Fruit fly (Drosophila melanogaster) whole organism, embryonic: ENCODE data around the gene CG11379.

Experiments
- BtbVII ChIP-seq: fragments of 200-800 bp; sonication (Bioruptor generic); optimal IDR thresholded peaks from 3 replicates; lab custom pipeline; 2017; ENCODE audit warnings: missing biosample characterization, mild to moderate bottlenecking, missing genetic modification characterization
- CG10267 ChIP-seq: fragments of 200-800 bp; sonication (Bioruptor generic); optimal IDR thresholded peaks from 2 replicates; lab custom pipeline; 2018; ENCODE audit warnings: missing biosample characterization, mild to moderate bottlenecking, missing genetic modification characterization, moderate library complexity
- CG10543 ChIP-seq: fragments of 200-800 bp; sonication (Bioruptor generic); optimal IDR thresholded peaks from 3 replicates; lab custom pipeline; 2017; ENCODE audit warnings: missing biosample characterization, mild to moderate bottlenecking, missing genetic modification characterization, moderate library complexity
- CG12744 ChIP-seq: fragments of 200-800 bp; sonication (Bioruptor generic); optimal IDR thresholded peaks from 2 replicates; lab custom pipeline; 2016; ENCODE audit warnings: missing biosample characterization, missing genetic modification characterization
- CG14050 ChIP-seq: fragments of 200-800 bp; sonication (Bioruptor generic); IDR thresholded peaks from 3 replicates; pipeline ENCODE4 v1.3.6; 2022; ENCODE audit warnings: missing biosample characterization, missing genetic modification characterization
- CG1647 ChIP-seq: fragments of 200-800 bp; sonication (Bioruptor generic); optimal IDR thresholded peaks from 3 replicates; lab custom pipeline; 2016; ENCODE audit warnings: missing biosample characterization, missing genetic modification characterization
- CG17328 ChIP-seq: fragments of 200-800 bp; sonication (Bioruptor generic); IDR thresholded peaks from 2 replicates; pipeline ENCODE4 v1.3.6; 2022; ENCODE audit warnings: missing biosample characterization, missing genetic modification characterization
- CG17361 ChIP-seq: fragments of 200-800 bp; sonication (Bioruptor generic); IDR thresholded peaks from 3 replicates; pipeline ENCODE4 v1.3.6; 2022; ENCODE audit warnings: missing biosample characterization, missing genetic modification characterization
- CG31388 ChIP-seq: fragments of 200-800 bp; sonication (Bioruptor generic); optimal IDR thresholded peaks from 2 replicates; lab custom pipeline; 2016; ENCODE audit warnings: missing biosample characterization, missing genetic modification characterization
- CG31441 ChIP-seq: fragments of 200-800 bp; sonication (Bioruptor generic); IDR thresholded peaks from 2 replicates; pipeline ENCODE4 v1.3.6; 2022; ENCODE audit warnings: missing biosample characterization, missing genetic modification characterization
- CG34224 ChIP-seq: fragments of 200-800 bp; sonication (Bioruptor generic); IDR thresholded peaks from 3 replicates; pipeline ENCODE4 v1.3.6; 2022; ENCODE audit warnings: missing biosample characterization, missing genetic modification characterization; ENCODE audit not compliant: partially characterized antibody
- CG34376 ChIP-seq: fragments of 200-800 bp; sonication (Bioruptor generic); optimal IDR thresholded peaks from 2 replicates; lab custom pipeline; 2018; ENCODE audit warnings: missing biosample characterization, mild to moderate bottlenecking, missing genetic modification characterization
- CG4328 ChIP-seq: fragments of 200-800 bp; sonication (Bioruptor generic); optimal IDR thresholded peaks from 3 replicates; lab custom pipeline; 2017; ENCODE audit warnings: missing biosample characterization, missing genetic modification reagents, missing genetic modification characterization
- CG5180 ChIP-seq: fragments of 200-800 bp; sonication (Bioruptor generic); optimal IDR thresholded peaks from 3 replicates; lab custom pipeline; 2017; ENCODE audit warnings: missing biosample characterization, missing genetic modification characterization, mild to moderate bottlenecking, moderate library complexity, missing genetic modification reagents
- CG5245 ChIP-seq: fragments of 200-800 bp; sonication (Bioruptor generic); optimal IDR thresholded peaks from 3 replicates; lab custom pipeline; 2016; ENCODE audit warnings: missing biosample characterization, missing genetic modification characterization
- CG7271 ChIP-seq: fragments of 200-800 bp; sonication (Bioruptor generic); optimal IDR thresholded peaks from 2 replicates; lab custom pipeline; 2018; ENCODE audit warnings: missing biosample characterization, mild to moderate bottlenecking, missing genetic modification characterization, moderate library complexity
- CG8924 ChIP-seq: fragments of 200-800 bp; optimal IDR thresholded peaks from 3 replicates; lab custom pipeline; 2019; ENCODE audit warnings: missing biosample characterization, mild to moderate bottlenecking, missing genetic modification characterization, moderate library complexity
- CG9876 ChIP-seq: fragments of 200-800 bp; sonication (Bioruptor generic); optimal IDR thresholded peaks from 2 replicates; lab custom pipeline; 2016; ENCODE audit warnings: missing biosample characterization, missing genetic modification characterization
- Deaf1 ChIP-seq: fragments of 200-800 bp; optimal IDR thresholded peaks from 3 replicates; lab custom pipeline; 2019; ENCODE audit warnings: missing biosample characterization, mild to moderate bottlenecking, missing genetic modification characterization, moderate library complexity
- E2f2 ChIP-seq: fragments of 200-800 bp; sonication (Bioruptor generic); IDR thresholded peaks from 2 replicates; pipeline ENCODE4 v1.3.6; 2022; ENCODE audit warnings: missing biosample characterization, missing genetic modification characterization
- PHDP ChIP-seq: fragments of 200-800 bp; sonication (Bioruptor generic); optimal IDR thresholded peaks from 3 replicates; lab custom pipeline; 2018; ENCODE audit warnings: missing biosample characterization, mild to moderate bottlenecking, missing genetic modification characterization, moderate library complexity
- Sox100B ChIP-seq: fragments of 200-800 bp; sonication (Bioruptor generic); optimal IDR thresholded peaks from 3 replicates; lab custom pipeline; 2018; ENCODE audit warnings: missing biosample characterization, mild to moderate bottlenecking, missing genetic modification characterization
- Sox102F ChIP-seq: fragments of 200-800 bp; sonication (Bioruptor generic); optimal IDR thresholded peaks from 2 replicates; lab custom pipeline; 2018; ENCODE audit warnings: missing biosample characterization, mild to moderate bottlenecking, missing genetic modification characterization, moderate library complexity
- Spps ChIP-seq: fragments of 200-800 bp; sonication (Bioruptor generic); optimal IDR thresholded peaks from 2 replicates; lab custom pipeline; 2018; ENCODE audit warnings: missing biosample characterization, mild to moderate bottlenecking, missing genetic modification characterization
- btn ChIP-seq: fragments of 200-800 bp; sonication (Bioruptor generic); optimal IDR thresholded peaks from 2 replicates; lab custom pipeline; 2016; ENCODE audit warnings: missing biosample characterization, missing genetic modification characterization
- exex ChIP-seq: fragments of 200-800 bp; sonication (Bioruptor generic); optimal IDR thresholded peaks from 4 replicates; lab custom pipeline; 2018; ENCODE audit warnings: missing biosample characterization, mild to moderate bottlenecking, missing genetic modification characterization, moderate library complexity
- her ChIP-seq: fragments of 200-800 bp; sonication (Bioruptor generic); optimal IDR thresholded peaks from 2 replicates; lab custom pipeline; 2016; ENCODE audit warnings: missing biosample characterization, missing genetic modification characterization
- lab ChIP-seq: fragments of 200-800 bp; sonication (Bioruptor generic); optimal IDR thresholded peaks from 3 replicates; lab custom pipeline; 2017; ENCODE audit warnings: missing biosample characterization, missing genetic modification characterization, mild to moderate bottlenecking, moderate library complexity, missing genetic modification reagents
- mirr ChIP-seq: fragments of 200-800 bp; sonication (Bioruptor generic); optimal IDR thresholded peaks from 3 replicates; lab custom pipeline; 2018; ENCODE audit warnings: missing biosample characterization, mild to moderate bottlenecking, missing genetic modification characterization
- row ChIP-seq: fragments of 200-800 bp; sonication (Bioruptor generic); IDR thresholded peaks from 3 replicates; pipeline ENCODE4 v1.3.6; 2022; ENCODE audit warnings: missing biosample characterization, missing genetic modification characterization
- sd ChIP-seq: fragments of 200-800 bp; sonication (Bioruptor generic); optimal IDR thresholded peaks from 3 replicates; lab custom pipeline; 2018; ENCODE audit warnings: missing biosample characterization, mild to moderate bottlenecking, missing genetic modification characterization, moderate library complexity
- sqz ChIP-seq: fragments of 200-800 bp; sonication (Bioruptor generic); optimal IDR thresholded peaks from 3 replicates; lab custom pipeline; 2018; ENCODE audit warnings: missing biosample characterization, mild to moderate bottlenecking, missing genetic modification characterization
- sug ChIP-seq: fragments of 200-800 bp; optimal IDR thresholded peaks from 2 replicates; lab custom pipeline; 2019; ENCODE audit warnings: missing biosample characterization, mild to moderate bottlenecking, missing genetic modification characterization, moderate library complexity
- tio ChIP-seq: fragments of 200-800 bp; sonication (Bioruptor generic); optimal IDR thresholded peaks from 2 replicates; lab custom pipeline; 2017; ENCODE audit warnings: missing biosample characterization, missing genetic modification characterization, inconsistent platforms
- wek ChIP-seq: fragments of 200-800 bp; sonication (Bioruptor generic); optimal IDR thresholded peaks from 3 replicates; lab custom pipeline; 2018; ENCODE audit warnings: missing biosample characterization, mild to moderate bottlenecking, missing genetic modification characterization, moderate library complexity
- zfh1 ChIP-seq: fragments of 200-800 bp; sonication (Bioruptor generic); IDR thresholded peaks from 3 replicates; pipeline ENCODE4 v1.3.6; 2022; ENCODE audit warnings: missing biosample characterization, missing genetic modification characterization

The CG11379 gene

dm6 chrX:1173564-1173963 is 6.4 kb upstream of the CG11379 start:
- no peak for TF ChIP-seq CG4328 (GFP tag; lab: Kevin White, UChicago)
- TF ChIP-seq lab (GFP tag; lab: Kevin White, UChicago) = peak; percentile 63
- no peak for TF ChIP-seq CG9876 (GFP tag; lab: Kevin White, UChicago)

DNA sequence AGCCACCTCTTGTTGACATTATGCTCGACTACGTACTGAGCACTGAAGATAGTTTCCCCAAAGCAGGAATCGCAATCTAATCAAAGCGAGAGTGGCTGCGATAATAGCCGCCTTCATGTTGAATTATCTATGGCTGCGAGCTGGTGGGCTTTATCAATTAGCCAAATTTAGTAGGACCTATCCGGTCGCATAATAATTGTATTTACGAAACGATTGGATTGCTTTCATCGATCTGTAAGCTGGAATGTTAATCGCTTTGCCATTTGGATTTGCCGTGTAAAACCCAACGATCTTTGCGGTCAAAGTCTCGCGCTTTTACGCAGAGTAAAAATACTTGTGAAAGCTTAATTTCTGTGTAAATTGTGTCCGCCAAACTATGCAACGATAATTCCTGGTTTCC is 4.0 kb upstream of the CG11379 start, which contains the start of gene CG11384:
TSS of gene CG11384 (minus strand) at position 43 of the 400 bp plus-strand sequence.
- TF ChIP-seq Deaf1 (no peak), btn (GFP tag; lab: Kevin White, UChicago) (no peak), CG34376 (peak; percentile 47), mirr (peak; percentile 27), sug (peak; percentile 47), exex (peak; percentile 90), sd (tag; lab: Kevin White, UChicago) (peak; percentile 75), CG31388 (GFP tag; lab: Kevin White, UChicago) (no peak)
- TF ChIP-seq, all 482 proteins: peak for 5

dm6 chrX:1180865-1181264 is 900 bp downstream of the CG11379 start:
- TF ChIP-seq CG12744 (GFP tag; lab: Kevin White, UChicago) (no peak), Sox102F (GFP tag; lab: Kevin White, UChicago) (no peak), CG17361 (GFP tag; lab: Robert Waterston, UW) (no peak), sqz (no peak), PHDP (tag; lab: Kevin White, UChicago) (no peak), CG17328 (GFP tag; lab: Robert Waterston, UW) (no peak), E2f2 (GFP tag; lab: Robert Waterston, UW) (no peak), tio (GFP tag; lab: Kevin White, UChicago) (no peak), CG10267 (tag; lab: Kevin White, UChicago) (no peak)

DNA sequence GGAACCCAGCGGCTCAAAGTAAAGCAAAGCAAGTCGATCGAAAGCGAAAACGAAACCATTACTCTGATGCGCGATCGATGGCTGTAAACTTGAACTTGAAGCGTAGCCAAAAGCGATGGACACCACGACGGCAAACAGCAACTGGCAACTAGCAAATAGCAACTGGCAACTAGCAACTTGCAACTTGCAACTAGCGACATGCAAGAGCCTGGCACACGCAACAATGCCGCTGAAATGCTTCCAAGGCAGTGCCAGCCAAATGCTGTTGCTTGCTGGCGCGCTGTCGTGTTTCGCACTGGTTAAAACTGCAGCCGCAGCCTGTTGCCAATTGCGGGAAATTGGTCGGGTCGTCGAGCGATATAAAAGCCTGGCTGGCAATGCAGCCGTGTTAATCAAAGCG is 1.4 kb downstream of the CG11379 start, which contains the start of gene CG14627:
TSS of gene CG14627 (plus strand) at position 301 of the 400 bp plus-strand sequence.
- no peak for TF ChIP-seq Sox100B (GFP tag; lab: Kevin White, UChicago)
- no peak for TF ChIP-seq BtbVII
- no peak for TF ChIP-seq CG14050 (GFP tag; lab: Robert Waterston, UW)
- TF ChIP-seq CG34224 = no peak
- TF ChIP-seq zfh1 = no peak
- no peak for TF ChIP-seq CG7271 (tag; lab: Kevin White, UChicago)
- no peak for TF ChIP-seq row (GFP tag; lab: Robert Waterston, UW)
- TF ChIP-seq CG10543 (GFP tag; lab: Kevin White, UChicago) = no peak
- TF ChIP-seq CG5180 = no peak
- TF ChIP-seq CG31441 (GFP tag; lab: Robert Waterston, UW) = no peak
- TF ChIP-seq her (GFP tag; lab: Kevin White, UChicago) = no peak
- no peak for TF ChIP-seq CG1647 (GFP tag; lab: Kevin White, UChicago)
- TF ChIP-seq CG5245 = no peak
- TF ChIP-seq CG8924 (tag; lab: Kevin White, UChicago) = no peak
- TF ChIP-seq Spps (tag; lab: Kevin White, UChicago) = no peak
- TF ChIP-seq wek (GFP tag; lab: Kevin White, UChicago) = no peak
